Worm (Caenorhabditis elegans) whole organism, midembryonic: ENCODE measurements around the gene B0507.9.

Source experiments
- T22C8.4 ChIP-seq: fragments of 200-800 bp; sonication (Bioruptor generic); IDR thresholded peaks from 2 replicates; pipeline ENCODE4 v1.3.6; 2022; ENCODE audit warnings: missing genetic modification characterization, missing compliant biosample characterization
- cog-1 ChIP-seq: sonication (generic microtip); optimal IDR thresholded peaks from 2 replicates; lab custom pipeline; 2016; ENCODE audit warnings: missing genetic modification characterization, missing compliant biosample characterization
- flt-1 ChIP-seq: fragments of 200-800 bp; sonication (Bioruptor generic); IDR thresholded peaks from 2 replicates; pipeline ENCODE4 v1.3.6; 2022; ENCODE audit warnings: missing genetic modification characterization, missing compliant biosample characterization
- klf-2 ChIP-seq: fragments of 200-800 bp; sonication (Bioruptor generic); conservative IDR thresholded peaks from 2 replicates; pipeline ENCODE4 v1.3.6; 2022; ENCODE audit warnings: missing genetic modification reagents, missing genetic modification characterization, missing compliant biosample characterization
- med-1 ChIP-seq: sonication (generic microtip); optimal IDR thresholded peaks from 2 replicates; lab custom pipeline; 2017; ENCODE audit warnings: missing genetic modification characterization, mild to moderate bottlenecking, missing compliant biosample characterization, antibody characterized with exemption, missing genetic modification reagents; ENCODE audit not compliant: insufficient read depth
- ref-1 ChIP-seq: fragments of 200-800 bp; sonication (Bioruptor generic); conservative IDR thresholded peaks from 2 replicates; pipeline ENCODE4 v1.3.6; 2022; ENCODE audit warnings: missing genetic modification reagents, missing genetic modification characterization, missing compliant biosample characterization
- tab-1 ChIP-seq: fragments of 200-800 bp; sonication (Bioruptor generic); IDR thresholded peaks from 2 replicates; pipeline ENCODE4 v1.3.6; 2022; ENCODE audit warnings: missing genetic modification characterization, missing compliant biosample characterization
- ztf-23 ChIP-seq: fragments of 200-800 bp; sonication (Bioruptor generic); IDR thresholded peaks from 2 replicates; pipeline ENCODE4 v1.3.6; 2022; ENCODE audit warnings: missing genetic modification reagents, missing genetic modification characterization, missing compliant biosample characterization
- ztf-29 ChIP-seq: fragments of 200-800 bp; sonication (Bioruptor generic); IDR thresholded peaks from 2 replicates; pipeline ENCODE4 v1.3.6; 2022; ENCODE audit warnings: missing genetic modification reagents, missing genetic modification characterization, missing compliant biosample characterization

The B0507.9 gene

DNA sequence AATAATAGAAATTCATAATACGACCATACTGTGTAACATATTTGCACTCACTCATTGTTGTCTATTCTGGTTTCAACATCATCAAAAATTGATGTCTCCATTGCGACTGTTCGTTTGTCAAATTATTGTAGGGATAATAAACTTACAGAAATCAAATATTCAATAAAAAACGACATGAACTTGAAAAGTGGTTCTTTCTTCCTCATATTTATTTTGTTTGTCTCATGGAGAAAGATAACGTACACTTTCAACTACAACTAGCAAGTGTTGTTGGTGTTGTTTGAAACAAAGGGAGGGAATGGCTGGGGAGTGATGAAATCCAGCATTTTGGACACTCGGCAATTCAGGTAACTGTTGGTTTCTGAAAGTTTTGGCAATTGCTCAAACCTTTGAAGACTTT is at the start of gene B0507.9:
TSS of gene B0507.9 (minus strand) at position 101 of the 400 bp plus-strand sequence.
- TF ChIP-seq cog-1 (tag; lab: Kevin White, UChicago), result no peak

DNA sequence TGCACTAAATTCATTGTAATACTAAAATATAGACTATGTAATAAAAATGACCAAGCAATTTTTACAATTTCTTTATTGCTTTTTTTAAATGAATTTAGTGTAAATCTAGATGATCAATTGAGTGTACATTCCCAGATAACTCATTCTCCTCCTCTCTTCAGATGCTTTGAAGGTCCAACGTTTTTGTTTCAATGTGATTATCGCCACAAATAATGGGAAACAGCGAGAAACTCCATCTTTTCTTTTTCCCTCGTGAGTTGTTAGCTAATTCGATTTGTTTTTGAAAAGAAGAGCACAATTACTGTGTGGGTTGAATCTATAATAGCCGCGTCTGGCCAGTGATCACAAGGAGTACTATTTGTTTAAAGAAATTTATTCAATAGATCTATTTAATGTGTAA is 39.2 kb upstream of the B0507.9 start:
- TF ChIP-seq tab-1 (GFP tag; lab: Robert Waterston, UW) (no peak), med-1 (GFP tag; lab: Kevin White, UChicago) (no peak), cog-1 (tag; lab: Kevin White, UChicago) (no peak), klf-2 (GFP tag; lab: Robert Waterston, UW) (no peak), T22C8.4 (GFP tag; lab: Robert Waterston, UW) (no peak), ref-1 (GFP tag; lab: Robert Waterston, UW) (no peak), flt-1 (GFP tag; lab: Robert Waterston, UW) (no peak), ztf-23 (no peak), ztf-29 (GFP tag; lab: Robert Waterston, UW) (no peak)

DNA sequence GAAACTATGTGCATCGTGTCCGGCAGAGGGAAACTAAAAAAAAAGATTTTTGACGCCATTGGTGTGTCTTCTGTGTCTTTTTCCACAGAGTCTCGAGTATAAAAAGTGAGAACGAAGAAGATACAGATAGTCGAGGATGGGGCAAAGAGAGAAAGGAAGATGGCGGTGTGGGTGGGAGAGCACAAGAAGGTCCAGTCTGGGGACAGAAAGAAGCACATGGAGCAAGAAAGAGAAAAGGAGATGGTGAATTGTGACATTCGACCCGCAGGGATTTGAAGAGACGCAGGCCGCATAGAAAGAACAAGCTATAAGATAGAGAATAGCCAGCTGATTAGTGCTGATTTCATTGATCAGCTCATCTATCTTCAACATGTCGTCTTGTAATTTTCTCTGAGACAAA is 36.4 kb upstream of the B0507.9 start:
- TF ChIP-seq med-1 (GFP tag; lab: Kevin White, UChicago) (no peak), T22C8.4 (GFP tag; lab: Robert Waterston, UW) (no peak), ztf-23 (no peak), ref-1 (GFP tag; lab: Robert Waterston, UW) (no peak), cog-1 (tag; lab: Kevin White, UChicago) (no peak)

DNA sequence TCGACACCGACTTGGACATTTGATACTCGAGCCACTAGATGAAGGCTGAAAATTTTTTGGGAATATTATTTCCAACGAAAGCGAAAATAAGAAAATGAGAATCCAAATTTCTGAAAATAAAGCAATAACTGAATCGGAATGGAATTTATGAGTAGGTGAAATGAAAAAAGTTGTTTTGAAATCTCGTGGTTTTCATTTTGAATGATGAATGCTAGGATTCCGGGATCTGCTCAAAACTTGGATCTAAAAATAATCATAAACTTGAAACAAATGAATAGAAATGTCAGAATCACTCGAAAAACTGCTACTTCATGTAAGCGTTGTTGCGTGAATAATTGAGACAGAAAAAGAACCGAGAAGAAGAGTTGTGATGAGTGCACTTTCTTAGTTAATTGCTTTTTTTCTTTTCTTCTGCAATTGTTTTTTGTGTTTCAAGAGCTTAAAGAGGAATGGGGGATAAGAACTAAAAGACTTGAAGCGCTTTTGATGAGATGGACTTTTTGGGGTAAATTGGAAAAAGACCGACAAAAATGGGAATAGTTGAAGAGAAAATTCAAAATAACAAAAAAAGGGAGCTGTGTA is 35.2 kb upstream of the B0507.9 start, which contains the start of gene magu-2:
TSS of gene magu-2 (minus strand) at position 51 of the 582 bp plus-strand sequence.
- TF ChIP-seq ztf-29 (GFP tag; lab: Robert Waterston, UW) (no peak), T22C8.4 (GFP tag; lab: Robert Waterston, UW) (no peak), klf-2 (GFP tag; lab: Robert Waterston, UW) (no peak), ref-1 (GFP tag; lab: Robert Waterston, UW) (no peak), ztf-23 (no peak), flt-1 (GFP tag; lab: Robert Waterston, UW) (no peak), med-1 (GFP tag; lab: Kevin White, UChicago) (no peak), tab-1 (GFP tag; lab: Robert Waterston, UW) (no peak), cog-1 (tag; lab: Kevin White, UChicago) (no peak)

DNA sequence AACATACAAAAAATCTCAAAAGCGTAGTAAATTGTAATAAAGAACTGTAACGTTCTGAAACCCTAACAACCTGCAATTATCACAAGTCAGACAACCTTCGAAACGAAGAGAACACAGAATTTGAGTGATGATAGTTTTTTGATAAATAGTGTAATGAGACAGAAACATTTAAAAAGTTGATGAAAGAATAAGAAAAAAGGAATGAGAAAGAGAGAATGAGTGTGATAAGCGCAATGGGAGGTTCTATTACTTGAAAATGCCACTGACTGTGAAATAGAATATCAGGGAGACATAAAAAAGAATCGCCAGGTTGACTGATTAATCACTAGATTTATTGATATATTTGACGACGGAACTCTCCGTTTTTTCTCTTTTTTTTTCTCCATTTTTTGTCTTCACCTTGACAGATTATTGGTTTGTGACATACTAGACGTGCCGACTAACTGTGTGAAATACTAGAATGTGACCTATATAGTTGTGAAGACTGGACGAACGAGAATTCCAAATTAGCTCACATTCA is 33.5 kb upstream of the B0507.9 start:
- no peak for TF ChIP-seq ztf-23
- no peak for TF ChIP-seq tab-1 (GFP tag; lab: Robert Waterston, UW)
- TF ChIP-seq ref-1 (GFP tag; lab: Robert Waterston, UW), result no peak
- no peak for TF ChIP-seq flt-1 (GFP tag; lab: Robert Waterston, UW)
- no peak for TF ChIP-seq cog-1 (tag; lab: Kevin White, UChicago)

DNA sequence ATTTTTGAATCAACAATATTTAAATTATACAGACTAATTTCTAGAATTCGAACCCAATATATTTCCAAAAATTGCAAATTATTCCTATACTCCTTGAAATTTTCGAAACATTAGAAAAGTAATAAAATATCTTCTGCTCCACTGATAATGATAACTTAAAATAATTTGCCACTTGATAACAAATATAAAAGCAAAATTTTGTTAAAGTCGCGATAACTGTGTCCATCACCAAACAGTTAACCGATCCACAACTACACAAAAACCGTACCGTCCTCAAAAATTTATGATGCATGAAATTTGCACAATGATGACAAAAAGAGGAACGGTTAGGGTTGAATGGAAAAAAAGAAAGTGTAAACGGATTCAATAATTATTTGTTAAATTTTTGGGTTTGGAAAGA is 32.6 kb upstream of the B0507.9 start:
- TF ChIP-seq tab-1 (GFP tag; lab: Robert Waterston, UW) (no peak), med-1 (GFP tag; lab: Kevin White, UChicago) (no peak), ref-1 (GFP tag; lab: Robert Waterston, UW) (no peak), T22C8.4 (GFP tag; lab: Robert Waterston, UW) (no peak), ztf-23 (no peak), cog-1 (tag; lab: Kevin White, UChicago) (no peak), klf-2 (GFP tag; lab: Robert Waterston, UW) (no peak), flt-1 (GFP tag; lab: Robert Waterston, UW) (no peak), ztf-29 (GFP tag; lab: Robert Waterston, UW) (no peak)

DNA sequence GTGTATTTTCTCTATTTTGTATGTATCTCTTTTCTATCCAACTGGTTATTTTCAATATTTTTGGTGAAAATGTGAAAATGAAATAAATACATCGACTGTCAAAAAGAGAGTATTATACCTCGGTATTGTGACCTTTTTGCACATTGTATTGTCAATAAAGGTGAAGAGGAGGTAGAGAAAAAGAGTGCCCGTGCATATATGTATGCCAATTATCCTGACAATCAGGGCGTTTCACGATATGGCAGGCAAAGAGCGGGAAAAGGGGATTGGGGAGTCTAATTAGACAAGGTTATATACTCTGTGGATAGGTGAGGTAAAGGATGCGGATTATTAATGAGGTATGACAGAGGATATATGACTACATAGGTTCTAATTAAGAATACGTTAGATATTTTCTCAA is 31.1 kb upstream of the B0507.9 start:
- TF ChIP-seq ref-1 (GFP tag; lab: Robert Waterston, UW) (no peak), cog-1 (tag; lab: Kevin White, UChicago) (no peak), ztf-23 (no peak), tab-1 (GFP tag; lab: Robert Waterston, UW) (no peak), med-1 (GFP tag; lab: Kevin White, UChicago) (no peak), flt-1 (GFP tag; lab: Robert Waterston, UW) (no peak; the same call in 1 of the 2 replicates), T22C8.4 (GFP tag; lab: Robert Waterston, UW) (no peak)

DNA sequence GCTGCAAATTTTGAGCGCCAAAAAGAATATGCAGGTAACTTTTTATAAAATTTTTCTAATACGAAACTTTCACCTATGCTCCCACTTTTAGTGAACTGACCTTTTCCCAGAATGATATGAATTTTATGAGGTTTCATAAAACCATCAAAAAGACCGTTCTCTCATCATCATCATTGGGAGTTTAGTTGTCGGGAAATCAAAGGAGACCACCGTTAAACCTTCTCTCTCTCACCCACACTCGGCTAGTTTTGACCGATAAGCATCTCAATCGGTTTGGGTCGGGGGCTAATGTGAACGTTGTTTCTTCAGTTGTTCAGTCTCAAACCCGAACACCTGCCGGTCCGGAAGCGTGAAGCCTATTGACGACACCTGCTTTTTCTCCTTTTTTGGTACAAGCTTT is 30.4 kb upstream of the B0507.9 start:
- TF ChIP-seq tab-1 (GFP tag; lab: Robert Waterston, UW), result no peak
- no peak for TF ChIP-seq ref-1 (GFP tag; lab: Robert Waterston, UW)
- no peak for TF ChIP-seq T22C8.4 (GFP tag; lab: Robert Waterston, UW)
- TF ChIP-seq flt-1 (GFP tag; lab: Robert Waterston, UW), result no peak

DNA sequence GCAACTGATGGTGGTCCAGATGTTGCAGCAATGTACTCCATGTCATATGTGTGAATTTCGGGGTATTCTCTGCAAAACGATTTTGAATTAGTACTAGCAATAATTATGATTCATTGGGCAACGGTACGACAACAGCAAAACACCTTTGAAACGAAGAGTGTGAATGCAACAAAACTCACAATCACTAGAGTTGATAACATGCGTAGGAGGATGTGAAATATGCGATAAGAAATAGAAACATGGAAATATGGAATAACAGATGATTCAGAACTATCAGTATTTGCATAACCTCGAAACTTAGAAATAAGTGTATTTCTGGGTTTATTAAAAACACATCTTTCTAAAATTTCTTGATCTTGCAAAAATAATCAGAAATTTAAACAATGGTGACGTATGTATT is 29.7 kb upstream of the B0507.9 start:
- TF ChIP-seq T22C8.4 (GFP tag; lab: Robert Waterston, UW) (no peak), cog-1 (tag; lab: Kevin White, UChicago) (no peak), flt-1 (GFP tag; lab: Robert Waterston, UW) (no peak), ztf-29 (GFP tag; lab: Robert Waterston, UW) (no peak), klf-2 (GFP tag; lab: Robert Waterston, UW) (no peak), med-1 (GFP tag; lab: Kevin White, UChicago) (no peak), tab-1 (GFP tag; lab: Robert Waterston, UW) (no peak), ref-1 (GFP tag; lab: Robert Waterston, UW) (no peak), ztf-23 (no peak)

DNA sequence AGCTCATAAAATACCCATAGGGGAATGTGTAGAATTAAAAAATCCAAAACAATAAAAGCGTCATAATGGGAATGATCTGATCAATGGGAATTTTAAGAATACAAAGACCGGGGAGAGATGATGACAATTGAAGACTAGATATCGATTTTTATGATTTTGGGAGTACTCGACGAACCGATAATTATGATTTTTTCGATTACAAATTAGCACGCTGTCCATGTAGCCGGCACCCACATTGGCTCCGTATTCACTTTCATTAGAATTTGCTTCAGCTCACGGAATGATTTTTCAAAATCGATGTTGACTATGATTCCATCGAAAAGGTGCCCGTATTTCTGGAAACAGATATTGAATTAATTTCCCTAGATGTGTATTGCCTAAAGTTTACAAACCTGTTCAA is 27.0 kb upstream of the B0507.9 start:
- no peak for TF ChIP-seq cog-1 (tag; lab: Kevin White, UChicago)
- peak; percentile 51 for TF ChIP-seq T22C8.4 (GFP tag; lab: Robert Waterston, UW)
- no peak for TF ChIP-seq ztf-23
